Fruit fly (Drosophila melanogaster): ENCODE data around the gene Alp13.

Gene Alp13

DNA sequence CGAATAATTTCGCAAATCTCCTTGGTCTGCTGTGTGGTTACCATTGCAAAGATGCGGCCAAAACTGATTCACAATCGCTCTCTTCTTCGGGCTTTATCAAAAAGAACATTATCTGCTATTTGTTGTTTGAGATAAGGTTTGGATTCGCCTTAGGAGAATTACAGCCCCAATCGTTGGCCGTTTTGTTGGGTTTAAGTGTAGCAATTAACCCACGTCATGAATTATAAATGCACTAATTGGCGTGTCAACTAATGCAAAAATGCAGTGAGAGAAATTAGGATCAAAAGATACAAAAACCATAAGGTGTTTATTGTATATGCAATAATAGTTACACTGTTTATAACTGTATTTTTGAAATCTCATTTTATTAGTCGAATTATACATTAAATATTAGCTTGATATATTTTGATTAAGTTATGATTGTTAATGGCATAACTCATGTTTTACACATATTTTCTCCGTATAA, at the start of gene Alp13:
Alp13 (minus strand) TSS at position 51 of the 466 bp plus-strand sequence.
- TF ChIP-seq Dll (optimal IDR thresholded peaks at IDR 0.05) (no peak), usp (GFP tag; optimal IDR thresholded peaks at IDR 0.05) (no peak), psq (optimal IDR thresholded peaks at IDR 0.05) (no peak), pan (optimal IDR thresholded peaks at IDR 0.05) (no peak), EcR (GFP tag; optimal IDR thresholded peaks at IDR 0.05) (no peak), CG8478 (optimal IDR thresholded peaks at IDR 0.05) (no peak)

DNA sequence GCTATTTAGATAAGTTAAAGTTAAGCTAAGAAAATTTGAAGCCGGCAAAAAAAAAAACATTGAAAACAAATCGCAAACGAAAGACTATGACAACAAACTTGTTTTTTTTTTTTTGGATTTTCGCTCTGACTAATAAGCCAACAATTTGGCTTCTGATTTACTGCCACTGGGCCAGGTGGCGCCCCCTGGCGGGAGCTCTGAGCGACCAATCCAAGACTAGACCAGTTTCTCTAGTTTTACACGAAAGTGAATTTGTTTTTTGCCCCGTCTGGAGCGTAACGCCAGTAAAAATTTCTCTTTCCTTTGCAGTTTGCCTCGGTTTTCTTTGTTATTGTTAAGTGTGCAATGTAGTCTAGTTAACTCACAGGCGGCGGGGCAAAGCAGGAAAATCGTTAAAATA, 49.6 kb upstream of the Alp13 start:
- TF ChIP-seq usp (GFP tag; optimal IDR thresholded peaks at IDR 0.05): no peak
- TF ChIP-seq EcR (GFP tag; optimal IDR thresholded peaks at IDR 0.05): no peak
- TF ChIP-seq Dll (optimal IDR thresholded peaks at IDR 0.05): no peak
- no peak for TF ChIP-seq psq (optimal IDR thresholded peaks at IDR 0.05)
- no peak for TF ChIP-seq pan (optimal IDR thresholded peaks at IDR 0.05)
- no peak for TF ChIP-seq CG8478 (optimal IDR thresholded peaks at IDR 0.05)

DNA sequence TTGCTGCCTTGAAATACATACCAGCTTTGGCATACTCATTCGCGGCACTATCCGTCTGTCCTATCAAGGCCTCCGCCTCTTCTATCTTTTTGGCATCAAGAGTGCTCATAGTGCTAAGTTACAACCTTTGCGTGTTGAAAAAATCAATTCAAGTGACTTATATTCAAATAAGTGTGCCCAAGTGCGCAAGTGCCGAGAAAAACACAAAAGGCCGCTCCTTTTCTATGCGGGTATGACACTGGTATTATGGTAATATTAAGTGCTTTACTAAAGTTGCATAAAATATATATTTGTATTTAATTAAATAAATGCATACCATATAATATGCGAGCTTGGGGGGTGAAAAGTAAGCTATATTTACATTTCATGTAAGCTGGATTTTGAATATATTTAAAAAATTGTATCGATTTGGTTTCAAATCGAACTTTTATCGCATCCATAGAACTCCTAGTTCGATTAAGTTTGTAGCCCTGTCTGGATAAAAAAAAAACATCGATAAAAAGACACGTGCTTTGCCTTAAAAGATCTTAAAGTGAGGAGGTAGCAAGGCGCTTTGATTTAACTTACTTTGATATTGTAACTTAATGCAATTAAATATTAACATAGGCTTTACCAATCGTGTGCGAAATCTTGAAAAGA, 46.2 kb upstream of the Alp13 start, which contains the start of the genes gammaSnap2 and ATPsynepsilonL:
gammaSnap2 (minus strand) TSS at position 135 of the 639 bp plus-strand sequence.
ATPsynepsilonL (plus strand) TSS at position 508 of the 639 bp plus-strand sequence.
- TF ChIP-seq CG8478 (optimal IDR thresholded peaks at IDR 0.05) (no peak), psq (optimal IDR thresholded peaks at IDR 0.05) (no peak), pan (optimal IDR thresholded peaks at IDR 0.05) (no peak), usp (GFP tag; optimal IDR thresholded peaks at IDR 0.05) (no peak), Dll (optimal IDR thresholded peaks at IDR 0.05) (no peak), EcR (GFP tag; optimal IDR thresholded peaks at IDR 0.05) (no peak)

DNA sequence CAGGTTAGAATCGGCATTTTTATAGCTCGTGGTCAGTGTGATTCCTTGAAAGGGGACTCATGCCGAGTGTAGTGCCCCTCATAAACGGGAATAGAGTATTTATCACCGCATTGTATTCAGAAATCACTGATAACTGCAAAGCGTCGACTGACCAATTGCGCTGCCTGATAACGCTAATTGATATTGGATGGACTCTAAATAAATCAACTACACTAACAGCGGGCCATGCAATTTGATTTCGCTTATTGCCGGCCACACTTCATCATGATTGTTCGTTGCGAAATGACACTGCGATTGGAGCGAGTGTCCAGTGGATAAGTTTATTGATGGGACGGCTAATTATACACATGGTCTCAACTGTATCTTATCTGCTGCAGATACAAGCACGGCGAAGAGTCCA, 44.4 kb upstream of the Alp13 start:
- TF ChIP-seq usp (GFP tag; optimal IDR thresholded peaks at IDR 0.05): no peak
- TF ChIP-seq pan (optimal IDR thresholded peaks at IDR 0.05): no peak
- no peak for TF ChIP-seq CG8478 (optimal IDR thresholded peaks at IDR 0.05)
- no peak for TF ChIP-seq EcR (GFP tag; optimal IDR thresholded peaks at IDR 0.05)
- TF ChIP-seq Dll (optimal IDR thresholded peaks at IDR 0.05): no peak
- no peak for TF ChIP-seq psq (optimal IDR thresholded peaks at IDR 0.05)

DNA sequence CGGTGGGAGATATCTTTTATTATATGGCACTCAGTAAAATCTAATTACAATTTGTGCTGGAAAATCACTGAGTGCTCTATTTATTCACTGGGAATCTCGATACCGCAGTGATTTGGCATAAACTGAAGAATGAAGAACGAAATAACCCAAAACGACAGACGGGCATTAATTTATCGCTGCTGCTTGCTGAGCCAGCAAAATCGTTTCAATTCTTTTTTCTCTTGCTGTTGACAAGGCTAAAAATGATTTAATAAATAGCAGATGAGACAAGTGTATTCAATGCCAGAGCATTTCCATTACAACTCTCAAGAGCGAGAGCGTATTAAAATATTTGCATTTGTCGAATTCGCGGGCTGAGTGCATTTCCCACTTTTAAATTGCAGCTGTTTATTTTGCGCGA, 40.6 kb upstream of the Alp13 start:
- TF ChIP-seq pan (optimal IDR thresholded peaks at IDR 0.05) (no peak), Dll (optimal IDR thresholded peaks at IDR 0.05) (no peak), CG8478 (optimal IDR thresholded peaks at IDR 0.05) (no peak), usp (GFP tag; optimal IDR thresholded peaks at IDR 0.05) (no peak), psq (optimal IDR thresholded peaks at IDR 0.05) (no peak), EcR (GFP tag; optimal IDR thresholded peaks at IDR 0.05) (no peak)

DNA sequence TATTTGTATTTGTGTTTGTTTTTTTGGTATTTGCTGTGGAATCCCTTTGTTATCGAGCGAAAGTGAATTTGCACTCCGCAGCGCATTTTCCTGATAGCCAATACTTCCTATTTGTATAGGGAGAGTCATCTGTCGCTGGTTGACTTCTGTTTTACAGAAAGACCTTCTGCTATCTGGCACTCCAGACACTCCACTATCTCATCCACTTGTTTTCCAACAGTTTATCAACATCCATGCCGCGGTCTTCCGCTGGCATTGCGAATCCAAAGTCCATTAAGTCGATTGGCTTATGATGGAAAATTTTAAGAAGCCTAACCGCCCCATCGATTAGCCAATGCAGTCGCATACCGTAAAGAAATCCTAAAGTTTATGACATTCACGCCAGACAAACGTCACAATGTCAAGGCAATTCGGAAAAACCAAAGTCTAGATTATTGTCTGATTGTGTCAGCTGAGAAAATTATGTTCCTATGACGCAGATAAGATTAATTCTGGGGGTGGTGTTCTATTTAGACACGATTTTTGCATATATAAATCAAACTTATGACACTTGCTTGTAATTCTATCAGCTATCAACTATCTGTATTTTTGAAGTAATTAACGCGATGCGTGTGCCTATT, 39.9 kb upstream of the Alp13 start:
- TF ChIP-seq psq (optimal IDR thresholded peaks at IDR 0.05) (no peak), pan (optimal IDR thresholded peaks at IDR 0.05) (no peak), Dll (optimal IDR thresholded peaks at IDR 0.05) (no peak), usp (GFP tag; optimal IDR thresholded peaks at IDR 0.05) (no peak), EcR (GFP tag; optimal IDR thresholded peaks at IDR 0.05) (no peak), CG8478 (optimal IDR thresholded peaks at IDR 0.05) (no peak)

DNA sequence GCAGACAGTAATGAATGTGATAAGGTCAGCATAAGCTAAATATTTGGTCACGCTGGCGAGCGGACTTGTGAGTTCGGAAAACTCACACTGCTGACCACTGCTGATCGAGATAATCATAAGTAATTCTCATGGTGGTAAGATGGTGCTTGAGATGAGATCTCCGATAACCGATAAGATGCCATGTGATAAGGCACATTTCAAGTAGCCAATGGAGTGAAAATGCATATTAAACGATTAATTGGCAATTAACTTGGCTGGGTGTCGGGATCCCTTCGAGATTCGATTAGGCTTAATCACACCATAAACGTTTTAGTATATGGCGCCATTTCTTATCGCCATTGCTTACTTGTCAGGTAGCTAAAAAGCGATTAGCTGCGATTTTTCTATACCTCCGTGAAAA, 38.6 kb upstream of the Alp13 start:
- TF ChIP-seq psq (optimal IDR thresholded peaks at IDR 0.05) (no peak), Dll (optimal IDR thresholded peaks at IDR 0.05) (no peak), EcR (GFP tag; optimal IDR thresholded peaks at IDR 0.05) (no peak), CG8478 (optimal IDR thresholded peaks at IDR 0.05) (no peak), pan (optimal IDR thresholded peaks at IDR 0.05) (no peak), usp (GFP tag; optimal IDR thresholded peaks at IDR 0.05) (no peak)

DNA sequence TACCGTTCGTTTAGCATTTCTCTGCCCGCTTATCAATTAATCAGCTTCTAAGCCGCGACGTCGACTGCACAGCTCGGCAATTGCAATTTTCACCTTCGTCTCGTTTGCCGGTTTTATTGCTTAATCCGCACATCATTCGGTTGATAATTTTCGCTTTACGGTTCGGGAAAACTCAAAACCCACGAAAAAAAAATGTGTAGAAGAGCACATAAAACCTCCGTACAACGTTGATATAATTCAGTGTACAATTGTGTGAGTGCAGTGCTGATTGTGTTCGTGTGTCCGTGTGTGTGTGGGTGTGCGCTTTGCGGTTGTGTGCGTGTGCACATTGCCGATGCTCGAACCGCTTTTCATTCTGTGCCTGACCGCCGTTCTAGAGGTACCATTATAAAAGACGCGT, 37.0 kb upstream of the Alp13 start, which contains the start of gene CAH7:
CAH7 (plus strand) TSS at position 43 of the 400 bp plus-strand sequence.
- no peak for TF ChIP-seq usp (GFP tag; optimal IDR thresholded peaks at IDR 0.05)
- no peak for TF ChIP-seq pan (optimal IDR thresholded peaks at IDR 0.05)
- no peak for TF ChIP-seq EcR (GFP tag; optimal IDR thresholded peaks at IDR 0.05)
- no peak for TF ChIP-seq CG8478 (optimal IDR thresholded peaks at IDR 0.05)
- no peak for TF ChIP-seq psq (optimal IDR thresholded peaks at IDR 0.05)
- no peak for TF ChIP-seq Dll (optimal IDR thresholded peaks at IDR 0.05)

DNA sequence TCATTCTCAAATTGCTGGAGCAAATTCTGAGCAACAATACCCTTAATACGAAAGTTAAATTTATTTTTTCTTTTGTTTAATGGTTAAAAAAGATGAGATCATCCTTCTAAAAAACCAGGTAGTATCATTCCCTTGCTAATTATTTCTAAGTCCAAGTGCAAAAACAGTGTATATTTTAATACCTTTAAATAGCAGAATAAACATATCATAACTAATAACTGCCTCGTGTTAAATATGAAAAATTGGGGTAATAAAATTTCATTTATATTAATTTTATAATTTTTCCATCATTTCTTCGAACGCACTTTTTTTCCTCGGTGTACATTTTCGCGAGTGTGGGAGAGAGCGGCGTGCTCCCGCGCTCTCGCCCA, 36.6 kb upstream of the Alp13 start:
- TF ChIP-seq pan (optimal IDR thresholded peaks at IDR 0.05) (no peak), psq (optimal IDR thresholded peaks at IDR 0.05) (no peak), usp (GFP tag; optimal IDR thresholded peaks at IDR 0.05) (no peak), CG8478 (optimal IDR thresholded peaks at IDR 0.05) (no peak), Dll (optimal IDR thresholded peaks at IDR 0.05) (no peak), EcR (GFP tag; optimal IDR thresholded peaks at IDR 0.05) (no peak)

DNA sequence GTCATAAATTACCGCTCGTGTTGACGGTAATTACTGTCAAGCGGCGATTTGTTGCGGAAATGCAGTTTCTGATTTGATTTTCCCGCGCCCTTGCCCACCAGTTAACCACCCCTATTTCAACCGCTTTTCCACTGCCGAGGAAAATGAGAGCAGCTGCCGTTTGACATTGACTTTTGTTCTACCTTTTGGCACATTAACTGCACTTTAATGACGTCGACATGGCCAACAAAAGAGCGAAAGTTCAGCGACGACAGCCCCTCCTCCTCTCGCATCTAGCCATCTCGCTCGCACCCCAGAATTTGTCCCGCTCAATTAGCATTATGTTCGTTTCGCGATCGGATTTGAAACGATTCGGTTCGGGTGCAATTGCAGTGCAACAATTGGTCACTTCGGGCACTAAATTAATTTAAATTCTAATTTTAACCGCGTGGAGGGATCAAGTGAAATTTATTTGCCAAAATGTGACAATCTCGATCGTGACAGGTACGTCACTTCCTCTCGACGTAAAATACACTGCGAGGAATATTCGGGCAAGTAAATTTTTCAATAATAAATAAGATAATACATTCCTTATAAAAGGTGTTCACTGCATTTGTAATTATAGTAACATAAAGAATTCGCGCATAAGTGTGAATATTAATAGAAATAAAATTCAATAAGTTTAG, 36.1 kb upstream of the Alp13 start:
- no peak for TF ChIP-seq psq (optimal IDR thresholded peaks at IDR 0.05)
- no peak for TF ChIP-seq usp (GFP tag; optimal IDR thresholded peaks at IDR 0.05)
- TF ChIP-seq EcR (GFP tag; optimal IDR thresholded peaks at IDR 0.05): no peak
- TF ChIP-seq CG8478 (optimal IDR thresholded peaks at IDR 0.05): no peak
- no peak for TF ChIP-seq pan (optimal IDR thresholded peaks at IDR 0.05)
- no peak for TF ChIP-seq Dll (optimal IDR thresholded peaks at IDR 0.05)

DNA sequence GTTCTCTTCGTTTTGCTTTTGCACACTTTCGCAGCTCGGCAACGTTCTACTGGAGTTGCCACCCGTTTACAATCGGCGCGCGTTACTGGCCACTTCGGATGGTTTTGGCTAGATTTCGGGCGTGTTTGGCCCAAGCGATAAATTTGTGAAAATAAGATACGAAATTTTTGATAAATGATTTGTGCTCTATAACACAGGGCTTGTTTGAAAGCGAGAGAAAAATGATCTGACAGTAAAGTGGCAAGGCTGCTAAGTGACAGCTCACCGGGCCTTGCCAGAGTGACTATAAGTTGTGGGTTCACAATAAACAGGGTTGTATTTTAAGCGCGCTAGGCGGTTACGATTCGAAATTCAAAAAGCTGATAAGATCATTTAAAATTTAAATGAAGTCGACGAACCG, 34.8 kb upstream of the Alp13 start, which contains the start of gene Fmr1:
Fmr1 (minus strand) TSS at position 184 of the 400 bp plus-strand sequence.
- TF ChIP-seq EcR (GFP tag; optimal IDR thresholded peaks at IDR 0.05) (peak in 1 of 2 experiments; percentile 23), Dll (optimal IDR thresholded peaks at IDR 0.05) (no peak)

Data from whole organism.